Worm (Caenorhabditis elegans) whole organism, midembryonic: ENCODE results near the gene F36H5.12.

Experiments used
- klf-2 ChIP-seq: fragments of 200-800 bp; sonication (Bioruptor generic); conservative IDR thresholded peaks from 2 replicates; pipeline ENCODE4 v1.3.6; 2022; ENCODE audit warnings: missing genetic modification reagents, missing genetic modification characterization, missing compliant biosample characterization
- ztf-29 ChIP-seq: fragments of 200-800 bp; sonication (Bioruptor generic); IDR thresholded peaks from 2 replicates; pipeline ENCODE4 v1.3.6; 2022; ENCODE audit warnings: missing genetic modification reagents, missing genetic modification characterization, missing compliant biosample characterization

DNA sequence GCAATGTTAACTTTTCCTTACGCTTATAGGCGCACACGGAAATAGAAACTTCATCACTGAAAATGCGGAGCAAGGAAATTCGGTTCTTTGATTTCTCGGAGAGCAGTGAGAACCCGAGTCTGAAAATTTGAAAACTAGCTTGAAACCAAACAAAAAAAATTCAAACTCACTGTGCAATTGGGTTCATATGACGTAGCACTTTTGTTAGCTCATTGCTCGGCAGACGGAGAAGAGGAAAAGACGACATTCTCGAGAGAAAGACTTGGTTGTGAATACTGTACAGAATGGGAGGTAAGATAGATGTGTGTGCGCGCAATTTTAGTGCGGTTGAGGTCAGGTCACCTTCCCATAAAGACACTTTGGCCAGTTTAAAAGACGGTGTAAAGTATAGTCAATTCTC, 7.8 kb downstream of the F36H5.12 start, which contains the start of the genes F36H5.13 and F36H5.8:
- TF ChIP-seq klf-2 (GFP tag; lab: Robert Waterston, UW) (no peak), ztf-29 (GFP tag; lab: Robert Waterston, UW) (no peak)
